Worm (Caenorhabditis elegans) whole organism, L4 larva: ENCODE data around the gene Y47D7A.12.

Experiments
- F26F4.8 ChIP-seq: fragments of 200-800 bp; sonication (Bioruptor generic); conservative IDR thresholded peaks from 2 replicates; pipeline ENCODE4 v1.3.6; 2022; ENCODE audit warnings: missing genetic modification characterization, missing compliant biosample characterization
- F37D6.2 ChIP-seq: sonication (generic microtip); optimal IDR thresholded peaks from 2 replicates; lab custom pipeline; 2016; ENCODE audit warnings: mild to moderate bottlenecking, missing genetic modification characterization, missing compliant biosample characterization
- F44E2.7 ChIP-seq: fragments of 200-800 bp; sonication (Bioruptor generic); IDR thresholded peaks from 2 replicates; pipeline ENCODE4 v2.1.2; 2022; ENCODE audit warnings: missing genetic modification characterization, missing compliant biosample characterization
- T20F7.1 ChIP-seq: fragments of 200-800 bp; sonication (Bioruptor generic); optimal IDR thresholded peaks from 2 replicates; lab custom pipeline; 2018; ENCODE audit warnings: mild to moderate bottlenecking, missing genetic modification characterization, missing compliant biosample characterization
- aha-1 ChIP-seq: fragments of 150-350 bp; peaks from one replicate; lab custom pipeline; 2014; ENCODE audit warnings: missing biosample characterization, missing genetic modification characterization
- aly-2 ChIP-seq: sonication (generic microtip); optimal IDR thresholded peaks from 2 replicates; lab custom pipeline; 2018; ENCODE audit warnings: missing biosample characterization, missing genetic modification characterization
- ces-1 ChIP-seq: fragments of 150-350 bp; sonication (generic microtip); optimal IDR thresholded peaks from 4 replicates; lab custom pipeline; 2014; ENCODE audit warnings: missing biosample characterization, missing genetic modification reagents, missing genetic modification characterization
- ctbp-1 ChIP-seq: fragments of 200-800 bp; sonication (Bioruptor generic); IDR thresholded peaks from 2 replicates; pipeline ENCODE4 v1.3.6; 2022; ENCODE audit warnings: missing genetic modification reagents, missing genetic modification characterization, missing compliant biosample characterization
- daf-16 ChIP-seq, 3 experiments: sonication (generic microtip); optimal IDR thresholded peaks; 2 replicates each; lab custom pipeline; 2016 to 2017; ENCODE audit warnings: missing genetic modification characterization in 3 of 3, missing genetic modification reagents in 3 of 3, mild to moderate bottlenecking in 2 of 3, missing compliant biosample characterization in 2 of 3, missing biosample characterization in 1 of 3, moderate library complexity in 1 of 3
- dpl-1 ChIP-seq: fragments of 150-350 bp; optimal IDR thresholded peaks from 2 replicates; lab custom pipeline; 2014; ENCODE audit warnings: missing biosample characterization, missing genetic modification reagents, missing genetic modification characterization
- egl-27 ChIP-seq: sonication (generic microtip); optimal IDR thresholded peaks from 3 replicates; lab custom pipeline; 2017; ENCODE audit warnings: missing biosample characterization, missing genetic modification reagents, missing genetic modification characterization
- egl-43 ChIP-seq: fragments of 200-800 bp; sonication (Bioruptor generic); IDR thresholded peaks from 2 replicates; pipeline ENCODE4 v1.3.6; 2022; ENCODE audit warnings: missing genetic modification reagents, missing genetic modification characterization, missing compliant biosample characterization
- hlh-30 ChIP-seq: sonication (generic microtip); optimal IDR thresholded peaks from 2 replicates; lab custom pipeline; 2017; ENCODE audit warnings: antibody characterized with exemption, mild to moderate bottlenecking, missing genetic modification characterization, missing compliant biosample characterization; ENCODE audit not compliant: insufficient read depth
- lim-7 ChIP-seq: fragments of 200-800 bp; sonication (Bioruptor generic); IDR thresholded peaks from 2 replicates; pipeline ENCODE4 v1.3.6; 2022; ENCODE audit warnings: missing genetic modification characterization, missing compliant biosample characterization
- lin-13 ChIP-seq: fragments of 150-350 bp; optimal IDR thresholded peaks from 2 replicates; lab custom pipeline; 2014; ENCODE audit warnings: missing biosample characterization, missing genetic modification reagents, missing genetic modification characterization
- lin-15B ChIP-seq: fragments of 150-350 bp; sonication (generic microtip); optimal IDR thresholded peaks from 3 replicates; lab custom pipeline; 2014; ENCODE audit warnings: missing biosample characterization, missing genetic modification characterization
- lir-3 ChIP-seq: sonication (generic microtip); optimal IDR thresholded peaks from 2 replicates; lab custom pipeline; 2016; ENCODE audit warnings: mild to moderate bottlenecking, missing genetic modification characterization, missing compliant biosample characterization
- lsy-2 ChIP-seq, 2 experiments: fragments of 150-350 bp in 1 of 2; sonication (generic microtip) in 1 of 2; optimal IDR thresholded peaks; 2 replicates each; lab custom pipeline; 2014 to 2017; ENCODE audit warnings: missing biosample characterization in 2 of 2, missing genetic modification characterization in 2 of 2
- mxl-2 ChIP-seq: fragments of 200-800 bp; sonication (Bioruptor generic); conservative IDR thresholded peaks from 2 replicates; pipeline ENCODE4 v1.3.6; 2022; ENCODE audit warnings: missing genetic modification reagents, missing genetic modification characterization, missing compliant biosample characterization
- mxl-3 ChIP-seq: fragments of 200-800 bp; sonication (Bioruptor generic); optimal IDR thresholded peaks from 2 replicates; lab custom pipeline; 2018; ENCODE audit warnings: mild to moderate bottlenecking, missing genetic modification characterization, missing compliant biosample characterization
- nhr-102 ChIP-seq: sonication (generic microtip); optimal IDR thresholded peaks from 2 replicates; lab custom pipeline; 2016; ENCODE audit warnings: mild to moderate bottlenecking, missing genetic modification characterization, moderate library complexity, missing compliant biosample characterization
- nhr-25 ChIP-seq: sonication (generic microtip); optimal IDR thresholded peaks from 2 replicates; lab custom pipeline; 2017; ENCODE audit warnings: missing genetic modification characterization, mild to moderate bottlenecking, missing compliant biosample characterization, antibody characterized with exemption, moderate library complexity, borderline replicate concordance; ENCODE audit not compliant: insufficient read depth
- pqm-1 ChIP-seq: sonication (generic microtip); optimal IDR thresholded peaks from 2 replicates; lab custom pipeline; 2017; ENCODE audit warnings: missing biosample characterization, missing genetic modification characterization
- set-16 ChIP-seq: fragments of 200-800 bp; sonication (Bioruptor generic); IDR thresholded peaks from 2 replicates; pipeline ENCODE4 v1.3.6; 2022; ENCODE audit warnings: missing genetic modification reagents, missing genetic modification characterization, missing compliant biosample characterization
- skn-1 ChIP-seq: fragments of 150-350 bp; optimal IDR thresholded peaks from 2 replicates; lab custom pipeline; 2014; ENCODE audit warnings: missing biosample characterization, missing genetic modification characterization
- snpc-1.2 ChIP-seq: fragments of 200-800 bp; sonication (Bioruptor generic); IDR thresholded peaks from 2 replicates; pipeline ENCODE4 v1.3.6; 2022; ENCODE audit warnings: missing genetic modification reagents, missing genetic modification characterization, missing compliant biosample characterization
- spr-1 ChIP-seq: sonication (generic microtip); optimal IDR thresholded peaks from 2 replicates; lab custom pipeline; 2016; ENCODE audit warnings: mild to moderate bottlenecking, missing genetic modification characterization, missing compliant biosample characterization
- tag-97 ChIP-seq: fragments of 200-800 bp; sonication (Bioruptor generic); IDR thresholded peaks from 2 replicates; pipeline ENCODE4 v1.3.6; 2022; ENCODE audit warnings: missing genetic modification characterization, missing compliant biosample characterization
- unc-130 ChIP-seq: sonication (generic microtip); optimal IDR thresholded peaks from 2 replicates; lab custom pipeline; 2016; ENCODE audit warnings: missing genetic modification reagents, missing genetic modification characterization, missing compliant biosample characterization
- unc-62 ChIP-seq, 3 experiments: fragments of 150-350 bp in 1 of 3; sonication (generic microtip); optimal IDR thresholded peaks in 2 of 3; peaks in 1 of 3; 1 replicate in 1 of 3; 2 replicates in 2 of 3; lab custom pipeline; 2014 to 2017; ENCODE audit warnings: missing biosample characterization in 3 of 3, missing genetic modification characterization in 3 of 3, missing genetic modification reagents in 3 of 3, missing genotype in 1 of 3
- ztf-11 ChIP-seq: fragments of 150-350 bp; optimal IDR thresholded peaks from 2 replicates; lab custom pipeline; 2014; ENCODE audit warnings: missing biosample characterization, missing genetic modification characterization

Y47D7A.12 gene

ce11 chrV:4398884-4399283 lies 30.6 kb downstream of the Y47D7A.12 start:
- no peak for TF ChIP-seq unc-62 (GFP tag; optimal IDR thresholded peaks at IDR 0.05 in 1 of 2; lab: Kevin White, UChicago)
- TF ChIP-seq unc-62 (tag; optimal IDR thresholded peaks at IDR 0.05; lab: Kevin White, UChicago): no peak
- TF ChIP-seq set-16 (GFP tag; lab: Robert Waterston, UW): peak; percentile 61; the same call in 1 of the 2 replicates

- peak; percentile 93 for TF ChIP-seq aha-1 (tag; lab: Kevin White, UChicago)
- TF ChIP-seq lir-3 (tag; lab: Kevin White, UChicago): no peak
- TF ChIP-seq tag-97 (GFP tag; lab: Robert Waterston, UW): no peak
- TF ChIP-seq unc-130 (GFP tag; lab: Kevin White, UChicago): no peak
- TF ChIP-seq aly-2 (tag; lab: Kevin White, UChicago): no peak
- no peak for TF ChIP-seq egl-27 (tag; lab: Kevin White, UChicago)
- no peak for TF ChIP-seq F37D6.2 (tag; lab: Kevin White, UChicago)
Observed at ce11 chrV:4398127-4398526, 31.3 kb downstream of the Y47D7A.12 start.

- TF ChIP-seq skn-1 (tag; lab: Kevin White, UChicago): no peak
- no peak for TF ChIP-seq F37D6.2 (tag; lab: Kevin White, UChicago)
- TF ChIP-seq mxl-2 (GFP tag; lab: Robert Waterston, UW): no peak
Observed at ce11 chrV:4396257-4396656, 33.2 kb downstream of the Y47D7A.12 start, which contains the start of gene F13A2.3. Gene F13A2.3, minus strand, starts transcription at chrV:4396357.

ce11 chrV:4387916-4388315 lies 41.6 kb downstream of the Y47D7A.12 start:
- TF ChIP-seq pqm-1 (tag; lab: Kevin White, UChicago) (no peak), unc-130 (GFP tag; lab: Kevin White, UChicago) (no peak), dpl-1 (no peak), unc-62 (GFP tag; optimal IDR thresholded peaks at IDR 0.05 in 1 of 2; lab: Kevin White, UChicago) (no peak), unc-62 (tag; optimal IDR thresholded peaks at IDR 0.05; lab: Kevin White, UChicago) (no peak), daf-16 (GFP tag; optimal IDR thresholded peaks at IDR 0.05; lab: Kevin White, UChicago) (no peak), daf-16 (tag; optimal IDR thresholded peaks at IDR 0.05; lab: Kevin White, UChicago) (no peak), spr-1 (tag; lab: Kevin White, UChicago) (no peak), ces-1 (GFP tag; lab: Kevin White, UChicago) (no peak), F44E2.7 (no peak), lim-7 (no peak), lsy-2 (tag; optimal IDR thresholded peaks at IDR 0.05; lab: Kevin White, UChicago) (no peak)

- TF ChIP-seq F26F4.8 (no peak), unc-130 (GFP tag; lab: Kevin White, UChicago) (no peak), nhr-25 (no peak), hlh-30 (tag; lab: Kevin White, UChicago) (no peak), ztf-11 (tag; lab: Kevin White, UChicago) (no peak), lin-15B (tag; lab: Kevin White, UChicago) (no peak), lin-13 (GFP tag; lab: Kevin White, UChicago) (no peak), T20F7.1 (no peak), egl-43 (GFP tag; lab: Robert Waterston, UW) (no peak), snpc-1.2 (no peak), mxl-3 (GFP tag; lab: Kevin White, UChicago) (no peak), ctbp-1 (GFP tag; lab: Robert Waterston, UW) (no peak), nhr-102 (tag; lab: Kevin White, UChicago) (no peak), set-16 (GFP tag; lab: Robert Waterston, UW) (no peak)
Observed at ce11 chrV:4387402-4387801, 42.1 kb downstream of the Y47D7A.12 start, which contains the start of gene F13A2.9. Gene F13A2.9, minus strand, starts transcription at chrV:4387502.
